Fruit fly (Drosophila melanogaster): ENCODE results near the gene hb.

hb gene

dm6 chr3R:8715851-8716550, 18.4 kb upstream of the hb start, which contains the start of gene TMEM216 (continued):
- no peak for TF ChIP-seq CG4328 (GFP tag; optimal IDR thresholded peaks at IDR 0.05)
- TF ChIP-seq scrt (GFP tag; optimal IDR thresholded peaks at IDR 0.05): no peak
- TF ChIP-seq CG6813 (GFP tag; optimal IDR thresholded peaks at IDR 0.05): no peak
- TF ChIP-seq CG11247 (GFP tag; IDR thresholded peaks at IDR 0.05): no peak
- TF ChIP-seq Abd-B (GFP tag; optimal IDR thresholded peaks at IDR 0.05): no peak
- TF ChIP-seq Sox102F (GFP tag; optimal IDR thresholded peaks at IDR 0.05): no peak
- TF ChIP-seq CG11695 (GFP tag; IDR thresholded peaks at IDR 0.05): no peak
- no peak for TF ChIP-seq p53 (GFP tag; optimal IDR thresholded peaks at IDR 0.05)
- no peak for TF ChIP-seq Fer2 (tag; optimal IDR thresholded peaks at IDR 0.05)
- no peak for TF ChIP-seq Ada2b (GFP tag; IDR thresholded peaks at IDR 0.05)
- no peak for TF ChIP-seq gem (tag; optimal IDR thresholded peaks at IDR 0.05)
- TF ChIP-seq CG9609 (GFP tag; optimal IDR thresholded peaks at IDR 0.05): no peak
- TF ChIP-seq chn (GFP tag; optimal IDR thresholded peaks at IDR 0.05): no peak
- no peak for TF ChIP-seq CG13894 (tag; optimal IDR thresholded peaks at IDR 0.05)
- peak; percentile 46 for TF ChIP-seq CG4617 (GFP tag; optimal IDR thresholded peaks at IDR 0.05; ENCODE audit: borderline replicate concordance)
- no peak for TF ChIP-seq CG15479 (GFP tag; optimal IDR thresholded peaks at IDR 0.05)
- TF ChIP-seq prd (optimal IDR thresholded peaks at IDR 0.05): no peak
- no peak for TF ChIP-seq prd (GFP tag; IDR thresholded peaks at IDR 0.05)
- TF ChIP-seq ewg (GFP tag; optimal IDR thresholded peaks at IDR 0.05): no peak
- peak; percentile 48 for TF ChIP-seq HmgZ (tag; optimal IDR thresholded peaks at IDR 0.05)
- no peak for TF ChIP-seq CG1792 (GFP tag; optimal IDR thresholded peaks at IDR 0.05)
- no peak for TF ChIP-seq Adf1 (GFP tag; IDR thresholded peaks at IDR 0.05)
- no peak for TF ChIP-seq CG31388 (GFP tag; optimal IDR thresholded peaks at IDR 0.05)
- TF ChIP-seq CG34224 (GFP tag; IDR thresholded peaks at IDR 0.05; ENCODE audit: partially characterized antibody): peak; percentile 60; the same call in 1 of the 3 replicates
- no peak for TF ChIP-seq Tbp (GFP tag; optimal IDR thresholded peaks at IDR 0.05)
- no peak for TF ChIP-seq Optix (GFP tag; IDR thresholded peaks at IDR 0.05)
- no peak for TF ChIP-seq CG4820 (GFP tag; optimal IDR thresholded peaks at IDR 0.05)
- TF ChIP-seq gce (GFP tag; IDR thresholded peaks at IDR 0.05): no peak
- TF ChIP-seq Rx (GFP tag; IDR thresholded peaks at IDR 0.05): no peak
- no peak for TF ChIP-seq PHDP (tag; optimal IDR thresholded peaks at IDR 0.05)
- TF ChIP-seq en (GFP tag; optimal IDR thresholded peaks at IDR 0.05): no peak
- TF ChIP-seq schlank (tag; optimal IDR thresholded peaks at IDR 0.05): no peak
- TF ChIP-seq chif (GFP tag; optimal IDR thresholded peaks at IDR 0.05): no peak
- TF ChIP-seq CG10979 (tag; optimal IDR thresholded peaks at IDR 0.05): no peak
- TF ChIP-seq otp (GFP tag; IDR thresholded peaks at IDR 0.05): no peak
- no peak for TF ChIP-seq CG10209 (GFP tag; optimal IDR thresholded peaks at IDR 0.05)
- peak; percentile 82 for TF ChIP-seq pzg (GFP tag; optimal IDR thresholded peaks at IDR 0.05)
- no peak for TF ChIP-seq lab (GFP tag; optimal IDR thresholded peaks at IDR 0.05)
- no peak for TF ChIP-seq CG5180 (GFP tag; optimal IDR thresholded peaks at IDR 0.05)
- no peak for TF ChIP-seq Hey (tag; optimal IDR thresholded peaks at IDR 0.05)
- TF ChIP-seq slp2 (GFP tag; optimal IDR thresholded peaks at IDR 0.05): no peak
- no peak for TF ChIP-seq CG6654 (GFP tag; optimal IDR thresholded peaks at IDR 0.05)
- TF ChIP-seq zfh1 (GFP tag; IDR thresholded peaks at IDR 0.05): no peak
- TF ChIP-seq CG32772 (GFP tag; IDR thresholded peaks at IDR 0.05): no peak
- 0 out of 3 replicates have a peak, but pooled peaks have one; percentile 5 for TF ChIP-seq row (GFP tag; IDR thresholded peaks at IDR 0.05)
- peak; percentile 88 for TF ChIP-seq CG9797 (GFP tag; optimal IDR thresholded peaks at IDR 0.05)
- TF ChIP-seq her (GFP tag; optimal IDR thresholded peaks at IDR 0.05): no peak
- TF ChIP-seq Hmr (GFP tag; optimal IDR thresholded peaks at IDR 0.05): no peak
- TF ChIP-seq Dip2 (GFP tag; IDR thresholded peaks at IDR 0.05): no peak
- no peak for TF ChIP-seq CG30403 (GFP tag; optimal IDR thresholded peaks at IDR 0.05)

Data from whole organism, embryonic.